Worm (Caenorhabditis elegans): Measurements from ENCODE around the gene srh-243.

ce11 chrV:2861505-2861904, 8.7 kb upstream of the srh-243 start, which contains the start of gene srh-270:
- TF ChIP-seq ama-1 (optimal IDR thresholded peaks at IDR 0.05), result no peak
- no peak for TF ChIP-seq ctbp-1 (GFP tag; IDR thresholded peaks at IDR 0.05)
- no peak for TF ChIP-seq nhr-76 (tag; optimal IDR thresholded peaks at IDR 0.05)
- TF ChIP-seq unc-62 (GFP tag; optimal IDR thresholded peaks at IDR 0.05 in 1 of 2), result peak in 1 of 2 experiments; percentile 17
- no peak for TF ChIP-seq unc-62 (tag; optimal IDR thresholded peaks at IDR 0.05)
- no peak for TF ChIP-seq lin-39 (tag; optimal IDR thresholded peaks at IDR 0.05)
- no peak for TF ChIP-seq jun-1 (tag; optimal IDR thresholded peaks at IDR 0.05)
- no peak for TF ChIP-seq unc-130 (GFP tag; optimal IDR thresholded peaks at IDR 0.05)
- TF ChIP-seq ces-1 (GFP tag; optimal IDR thresholded peaks at IDR 0.05), result no peak
- no peak for TF ChIP-seq lin-1 (GFP tag; IDR thresholded peaks at IDR 0.05)
- no peak for TF ChIP-seq aly-2 (tag; optimal IDR thresholded peaks at IDR 0.05)
- TF ChIP-seq daf-19 (GFP tag; conservative IDR thresholded peaks at IDR 0.05), result no peak

Data from whole organism, L4 larva.